Worm (Caenorhabditis elegans): ENCODE measurements around the gene Y69F12A.1.

DNA sequence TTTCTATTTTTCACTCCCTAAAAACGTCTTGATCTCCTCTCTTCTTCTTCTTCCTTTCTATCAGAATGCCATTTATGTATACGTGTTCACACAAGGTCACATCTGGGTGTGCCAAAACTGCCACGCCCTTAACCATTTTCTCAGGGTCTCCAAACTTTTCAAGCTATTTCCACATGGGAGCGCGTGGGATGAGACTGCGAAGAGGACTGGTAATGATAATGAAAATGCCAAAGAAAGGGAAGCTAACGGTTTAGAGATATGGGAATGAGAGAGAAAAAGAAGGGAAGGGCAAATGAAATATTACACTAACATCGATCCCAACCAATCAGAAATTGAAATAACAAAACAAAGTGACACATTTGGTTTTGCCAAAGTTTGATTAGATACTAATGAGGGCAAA is 31.6 kb downstream of the Y69F12A.1 start:
- TF ChIP-seq mab-5 (tag; optimal IDR thresholded peaks at IDR 0.05): no peak
- no peak for TF ChIP-seq nhr-12 (tag; optimal IDR thresholded peaks at IDR 0.05)
- peak; percentile 86 for TF ChIP-seq blmp-1 (tag; optimal IDR thresholded peaks at IDR 0.05; ENCODE audit: insufficient read depth)

Measured in whole organism, L2 larva.